Fruit fly (Drosophila melanogaster) whole organism, embryonic: ENCODE data around the gene CG9855.

ENCODE experiments used
- Abd-B ChIP-seq: fragments of 200-800 bp; sonication (Bioruptor generic); optimal IDR thresholded peaks from 2 replicates; lab custom pipeline; 2018; ENCODE audit warnings: missing biosample characterization, mild to moderate bottlenecking, missing genetic modification characterization, moderate library complexity
- Antp ChIP-seq: fragments of 200-800 bp; sonication (Bioruptor generic); optimal IDR thresholded peaks from 3 replicates; lab custom pipeline; 2016; ENCODE audit warnings: missing biosample characterization, missing genetic modification characterization
- Asciz ChIP-seq: fragments of 200-800 bp; sonication (Bioruptor generic); optimal IDR thresholded peaks from 2 replicates; lab custom pipeline; 2017; ENCODE audit warnings: missing biosample characterization, mild to moderate bottlenecking, missing genetic modification characterization, missing genetic modification reagents
- BEAF-32 ChIP-seq: fragments of 200-800 bp; sonication (Bioruptor generic); optimal IDR thresholded peaks from 3 replicates; lab custom pipeline; 2017; ENCODE audit warnings: missing biosample characterization, missing genetic modification characterization, mild to moderate bottlenecking, moderate library complexity, missing genetic modification reagents
- CG10147 ChIP-seq: fragments of 200-800 bp; sonication (Bioruptor generic); optimal IDR thresholded peaks from 2 replicates; lab custom pipeline; 2019; ENCODE audit warnings: missing biosample characterization, mild to moderate bottlenecking, missing genetic modification characterization, moderate library complexity
- CG10979 ChIP-seq: fragments of 200-800 bp; sonication (Bioruptor generic); optimal IDR thresholded peaks from 2 replicates; lab custom pipeline; 2018; ENCODE audit warnings: missing biosample characterization, mild to moderate bottlenecking, missing genetic modification characterization, moderate library complexity
- CG11093 ChIP-seq: fragments of 200-800 bp; sonication (Bioruptor generic); IDR thresholded peaks from 3 replicates; pipeline ENCODE4 v1.3.6; 2022; ENCODE audit warnings: missing biosample characterization, missing genetic modification characterization
- CG11696 ChIP-seq: fragments of 200-800 bp; sonication (Bioruptor generic); IDR thresholded peaks from 2 replicates; pipeline ENCODE4 v1.3.6; 2022; ENCODE audit warnings: missing biosample characterization, missing genetic modification characterization
- CG12155 ChIP-seq: fragments of 200-800 bp; sonication (Bioruptor generic); optimal IDR thresholded peaks from 3 replicates; lab custom pipeline; 2016; ENCODE audit warnings: missing biosample characterization, missing genetic modification characterization
- CG12659 ChIP-seq: fragments of 200-800 bp; sonication (Bioruptor generic); optimal IDR thresholded peaks from 3 replicates; lab custom pipeline; 2017; ENCODE audit warnings: mild to moderate bottlenecking, missing biosample characterization, missing genetic modification reagents, missing genetic modification characterization
- CG13287 ChIP-seq: fragments of 200-800 bp; sonication (Bioruptor generic); IDR thresholded peaks from 2 replicates; pipeline ENCODE4 v1.3.6; 2022; ENCODE audit warnings: missing biosample characterization, missing genetic modification characterization; ENCODE audit not compliant: partially characterized antibody
- CG31224 ChIP-seq: fragments of 200-800 bp; sonication (Bioruptor generic); IDR thresholded peaks from 2 replicates; pipeline ENCODE4 v1.3.6; 2022; ENCODE audit warnings: missing biosample characterization, missing genetic modification characterization
- CG4360 ChIP-seq: fragments of 200-800 bp; sonication (Bioruptor generic); IDR thresholded peaks from 2 replicates; pipeline ENCODE4 v1.3.6; 2022; ENCODE audit warnings: missing biosample characterization, missing genetic modification characterization
- CG43689 ChIP-seq: fragments of 200-800 bp; sonication (Bioruptor generic); IDR thresholded peaks from 2 replicates; pipeline ENCODE4 v1.3.6; 2022; ENCODE audit warnings: missing biosample characterization, missing genetic modification characterization
- CG4820 ChIP-seq: fragments of 200-800 bp; sonication (Bioruptor generic); optimal IDR thresholded peaks from 3 replicates; lab custom pipeline; 2016; ENCODE audit warnings: missing biosample characterization, missing genetic modification characterization
- CG6654 ChIP-seq: fragments of 200-800 bp; sonication (Bioruptor generic); optimal IDR thresholded peaks from 2 replicates; lab custom pipeline; 2017; ENCODE audit warnings: missing biosample characterization, mild to moderate bottlenecking, missing genetic modification characterization
- CG7556 ChIP-seq: fragments of 200-800 bp; sonication (Bioruptor generic); optimal IDR thresholded peaks from 2 replicates; lab custom pipeline; 2017; ENCODE audit warnings: missing biosample characterization, mild to moderate bottlenecking, missing genetic modification characterization
- CG8089 ChIP-seq: fragments of 200-800 bp; sonication (Bioruptor generic); optimal IDR thresholded peaks from 3 replicates; lab custom pipeline; 2016; ENCODE audit warnings: missing biosample characterization, missing genetic modification characterization
- CG8478 ChIP-seq: fragments of >200 bp; optimal IDR thresholded peaks from 2 replicates; lab custom pipeline; 2018
- CG8924 ChIP-seq: fragments of 200-800 bp; optimal IDR thresholded peaks from 3 replicates; lab custom pipeline; 2019; ENCODE audit warnings: missing biosample characterization, mild to moderate bottlenecking, missing genetic modification characterization, moderate library complexity
- Chrac-16 ChIP-seq: fragments of 200-800 bp; sonication (Bioruptor generic); optimal IDR thresholded peaks from 3 replicates; lab custom pipeline; 2016; ENCODE audit warnings: missing biosample characterization, missing genetic modification characterization
- CrebB ChIP-seq: fragments of 200-800 bp; sonication (Bioruptor generic); optimal IDR thresholded peaks from 3 replicates; lab custom pipeline; 2018; ENCODE audit warnings: missing biosample characterization, mild to moderate bottlenecking, missing genetic modification characterization
- D ChIP-seq, 2 experiments: fragments of 200-800 bp in 1 of 2; fragments of >200 bp in 1 of 2; sonication (Bioruptor generic) in 1 of 2; optimal IDR thresholded peaks; 2 replicates in 1 of 2; 3 replicates in 1 of 2; lab custom pipeline; 2017; ENCODE audit warnings: mild to moderate bottlenecking in 1 of 2, missing biosample characterization in 1 of 2, missing genetic modification characterization in 1 of 2, missing genetic modification reagents in 1 of 2
- Dek ChIP-seq: fragments of 200-800 bp; sonication (Bioruptor generic); optimal IDR thresholded peaks from 3 replicates; lab custom pipeline; 2019; ENCODE audit warnings: missing biosample characterization, mild to moderate bottlenecking, missing genetic modification characterization, moderate library complexity
- ERR ChIP-seq: fragments of 200-800 bp; sonication (Bioruptor generic); optimal IDR thresholded peaks from 2 replicates; lab custom pipeline; 2016; ENCODE audit warnings: missing biosample characterization, missing genetic modification characterization
- Ets97D ChIP-seq: fragments of 200-800 bp; sonication (Bioruptor generic); optimal IDR thresholded peaks from 3 replicates; lab custom pipeline; 2016; ENCODE audit warnings: missing biosample characterization, missing genetic modification characterization
- Fer1 ChIP-seq: fragments of 200-800 bp; sonication (Bioruptor generic); optimal IDR thresholded peaks from 2 replicates; lab custom pipeline; 2017; ENCODE audit warnings: missing biosample characterization, mild to moderate bottlenecking, missing genetic modification characterization
- Lhr ChIP-seq: fragments of 200-800 bp; sonication (Bioruptor generic); optimal IDR thresholded peaks from 3 replicates; lab custom pipeline; 2017; ENCODE audit warnings: mild to moderate bottlenecking, missing biosample characterization, missing genetic modification reagents, missing genetic modification characterization
- PHDP ChIP-seq: fragments of 200-800 bp; sonication (Bioruptor generic); optimal IDR thresholded peaks from 3 replicates; lab custom pipeline; 2018; ENCODE audit warnings: missing biosample characterization, mild to moderate bottlenecking, missing genetic modification characterization, moderate library complexity
- Poxn ChIP-seq: fragments of 200-800 bp; sonication (Bioruptor generic); IDR thresholded peaks from 2 replicates; pipeline ENCODE4 v1.3.6; 2022; ENCODE audit warnings: missing biosample characterization, missing genetic modification characterization
- Side ChIP-seq: fragments of 200-800 bp; sonication (Bioruptor generic); optimal IDR thresholded peaks from 2 replicates; lab custom pipeline; 2016; ENCODE audit warnings: missing biosample characterization, missing genetic modification characterization
- ara ChIP-seq: fragments of 200-800 bp; sonication (Bioruptor generic); IDR thresholded peaks from 2 replicates; pipeline ENCODE4 v1.3.6; 2022; ENCODE audit warnings: missing biosample characterization, missing genetic modification characterization
- az2 ChIP-seq: fragments of 200-800 bp; sonication (Bioruptor generic); optimal IDR thresholded peaks from 3 replicates; lab custom pipeline; 2016; ENCODE audit warnings: missing biosample characterization, missing genetic modification characterization
- cas ChIP-seq: fragments of 200-800 bp; sonication (Bioruptor generic); IDR thresholded peaks from 2 replicates; pipeline ENCODE4 v1.3.6; 2022; ENCODE audit warnings: missing biosample characterization, missing genetic modification characterization
- dati ChIP-seq: fragments of 200-800 bp; sonication (Bioruptor generic); IDR thresholded peaks from 2 replicates; pipeline ENCODE4 v1.3.6; 2022; ENCODE audit warnings: missing biosample characterization, missing genetic modification characterization
- disco-r ChIP-seq: fragments of 200-800 bp; sonication (Bioruptor generic); optimal IDR thresholded peaks from 2 replicates; lab custom pipeline; 2016; ENCODE audit warnings: missing biosample characterization, missing genetic modification characterization
- gro ChIP-seq: fragments of 200-800 bp; sonication (Bioruptor generic); optimal IDR thresholded peaks from 2 replicates; lab custom pipeline; 2016; ENCODE audit warnings: missing biosample characterization, missing genetic modification characterization
- gsb-n ChIP-seq: fragments of 200-800 bp; sonication (Bioruptor generic); optimal IDR thresholded peaks from 3 replicates; lab custom pipeline; 2018; ENCODE audit warnings: missing biosample characterization, mild to moderate bottlenecking, missing genetic modification characterization
- her ChIP-seq: fragments of 200-800 bp; sonication (Bioruptor generic); optimal IDR thresholded peaks from 2 replicates; lab custom pipeline; 2016; ENCODE audit warnings: missing biosample characterization, missing genetic modification characterization
- mam ChIP-seq: fragments of 200-800 bp; sonication (Bioruptor generic); optimal IDR thresholded peaks from 3 replicates; lab custom pipeline; 2016; ENCODE audit warnings: missing biosample characterization, missing genetic modification characterization
- onecut ChIP-seq: fragments of 200-800 bp; sonication (Bioruptor generic); IDR thresholded peaks from 2 replicates; pipeline ENCODE4 v1.3.6; 2022; ENCODE audit warnings: missing biosample characterization, missing genetic modification characterization
- p53 ChIP-seq: fragments of 200-800 bp; sonication (Bioruptor generic); optimal IDR thresholded peaks from 2 replicates; lab custom pipeline; 2016; ENCODE audit warnings: missing biosample characterization, missing genetic modification characterization
- pum ChIP-seq: fragments of 200-800 bp; sonication (Bioruptor generic); optimal IDR thresholded peaks from 2 replicates; lab custom pipeline; 2016; ENCODE audit warnings: missing biosample characterization, missing genetic modification characterization
- sr ChIP-seq: fragments of 200-800 bp; sonication (Bioruptor generic); IDR thresholded peaks from 3 replicates; pipeline ENCODE4 v1.3.6; 2022; ENCODE audit warnings: missing biosample characterization, missing genetic modification characterization
- tio ChIP-seq: fragments of 200-800 bp; sonication (Bioruptor generic); optimal IDR thresholded peaks from 2 replicates; lab custom pipeline; 2017; ENCODE audit warnings: missing biosample characterization, missing genetic modification characterization, inconsistent platforms
- ttk ChIP-seq: fragments of 200-800 bp; sonication (Bioruptor generic); IDR thresholded peaks from 2 replicates; pipeline ENCODE4 v2.1.2; 2022; ENCODE audit warnings: missing biosample characterization, missing genetic modification characterization
- z ChIP-seq: fragments of 200-800 bp; sonication (Bioruptor generic); IDR thresholded peaks from 3 replicates; pipeline ENCODE4 v1.3.6; 2022; ENCODE audit warnings: missing biosample characterization, missing genetic modification characterization
- zen2 ChIP-seq: fragments of 200-800 bp; sonication (Bioruptor generic); IDR thresholded peaks from 3 replicates; pipeline ENCODE4 v1.3.6; 2022; ENCODE audit warnings: missing biosample characterization, missing genetic modification characterization; ENCODE audit not compliant: partially characterized antibody
- zfh2 ChIP-seq: fragments of 200-800 bp; sonication (Bioruptor generic); optimal IDR thresholded peaks from 2 replicates; lab custom pipeline; 2016; ENCODE audit warnings: missing biosample characterization, missing genetic modification characterization

CG9855 gene

dm6 chr3R:4378363-4379354, 19.0 kb downstream of the CG9855 start, which contains the start of gene Sfxn1-3 (continued):
- TF ChIP-seq z (GFP tag; lab: Robert Waterston, UW) (0 out of 3 replicates have a peak, but pooled peaks have one; percentile 39), CG11696 (GFP tag; lab: Robert Waterston, UW) (no peak), CG4360 (no peak), CG8924 (tag; lab: Kevin White, UChicago) (peak; percentile 24), az2 (GFP tag; lab: Kevin White, UChicago) (peak; percentile 15), CG43689 (no peak), zfh2 (GFP tag; lab: Kevin White, UChicago) (no peak), sr (GFP tag; lab: Robert Waterston, UW) (no peak; the same call in 1 of the 3 replicates), CG31224 (GFP tag; lab: Robert Waterston, UW) (no peak), ara (0 out of 2 replicates have a peak, but pooled peaks have one; percentile 22), mam (GFP tag; lab: Kevin White, UChicago) (peak; percentile 30), zen2 (GFP tag; lab: Robert Waterston, UW) (peak; percentile 48; the same call in 2 of the 3 replicates), pum (GFP tag; lab: Kevin White, UChicago) (peak; percentile 12), CG8478 (lab: Kevin White, UChicago) (no peak), CG11093 (GFP tag; lab: Robert Waterston, UW) (no peak), Poxn (GFP tag; lab: Robert Waterston, UW) (no peak), Asciz (GFP tag; lab: Kevin White, UChicago) (peak; percentile 58), tio (GFP tag; lab: Kevin White, UChicago) (no peak), onecut (GFP tag; lab: Robert Waterston, UW) (peak; percentile 47), dati (GFP tag; lab: Robert Waterston, UW) (no peak), BEAF-32 (GFP tag; lab: Kevin White, UChicago) (peak; percentile 40), CG10979 (tag; lab: Kevin White, UChicago) (peak; percentile 24), CG4820 (GFP tag; lab: Kevin White, UChicago) (no peak), CG12659 (peak; percentile 67), p53 (GFP tag; lab: Kevin White, UChicago) (no peak), Lhr (GFP tag; lab: Kevin White, UChicago) (peak; percentile 29), CG8089 (GFP tag; lab: Kevin White, UChicago) (no peak), her (GFP tag; lab: Kevin White, UChicago) (peak; percentile 51), Dek (tag; lab: Kevin White, UChicago) (peak; percentile 5), PHDP (tag; lab: Kevin White, UChicago) (peak; percentile 12), ttk (peak; percentile 55; the same call in 1 of the 2 replicates), CrebB (tag; lab: Kevin White, UChicago) (peak; percentile 26), Antp (peak; percentile 30), ERR (GFP tag; lab: Kevin White, UChicago) (peak; percentile 26), CG13287 (GFP tag; lab: Robert Waterston, UW) (peak; percentile 58), Fer1 (GFP tag; lab: Kevin White, UChicago) (peak; percentile 80), gro (GFP tag; lab: Kevin White, UChicago) (peak; percentile 79), CG6654 (GFP tag; lab: Kevin White, UChicago) (no peak), CG10147 (GFP tag; lab: Kevin White, UChicago) (peak; percentile 7), disco-r (no peak), CG12155 (GFP tag; lab: Kevin White, UChicago) (no peak), Side (GFP tag; lab: Kevin White, UChicago) (no peak), D (optimal IDR thresholded peaks at IDR 0.05; lab: Kevin White, UChicago) (no peak), D (GFP tag; optimal IDR thresholded peaks at IDR 0.05; lab: Kevin White, UChicago) (no peak), cas (no peak), CG7556 (GFP tag; lab: Kevin White, UChicago) (peak; percentile 19), Chrac-16 (GFP tag; lab: Kevin White, UChicago) (no peak), gsb-n (tag; lab: Kevin White, UChicago) (peak; percentile 44), Abd-B (no peak), Ets97D (no peak)
